Fruit fly (Drosophila melanogaster): ENCODE data around the gene holn1.

Gene holn1

dm6 chr2L:10426534-10427048 is 9.2 kb upstream of the holn1 start, which contains the start of the genes SmB and KdelR:
TSS of gene SmB (minus strand) at chr2L:10426627.
TSS of gene KdelR (plus strand) at chr2L:10426887.
- TF ChIP-seq CG12768 (GFP tag; optimal IDR thresholded peaks at IDR 0.05) (no peak), pad (GFP tag; optimal IDR thresholded peaks at IDR 0.05) (no peak), cic (GFP tag; optimal IDR thresholded peaks at IDR 0.05) (peak; percentile 26), CG7045 (GFP tag; optimal IDR thresholded peaks at IDR 0.05) (no peak), Clk (GFP tag; optimal IDR thresholded peaks at IDR 0.05) (no peak), ovo (GFP tag; optimal IDR thresholded peaks at IDR 0.05) (no peak), CG7101 (tag; optimal IDR thresholded peaks at IDR 0.05) (peak; percentile 63), toe (GFP tag; optimal IDR thresholded peaks at IDR 0.05) (no peak), CG33017 (tag; optimal IDR thresholded peaks at IDR 0.05) (no peak), bab1 (GFP tag; optimal IDR thresholded peaks at IDR 0.05) (peak; percentile 34), CG11617 (GFP tag; optimal IDR thresholded peaks at IDR 0.05) (peak; percentile 65), cnc (optimal IDR thresholded peaks at IDR 0.05) (peak in 1 of 2 experiments; percentile 2), tj (GFP tag; optimal IDR thresholded peaks at IDR 0.05) (peak; percentile 97), Mnt (GFP tag; optimal IDR thresholded peaks at IDR 0.05) (peak; percentile 89), CG14711 (tag; optimal IDR thresholded peaks at IDR 0.05) (peak; percentile 65), CG5204 (GFP tag; optimal IDR thresholded peaks at IDR 0.05) (no peak), CG1620 (GFP tag; optimal IDR thresholded peaks at IDR 0.05) (no peak), Crg-1 (GFP tag; optimal IDR thresholded peaks at IDR 0.05) (peak; percentile 54), kay (GFP tag; ENCODE audit: borderline replicate concordance) (no peak), Hr96 (GFP tag; optimal IDR thresholded peaks at IDR 0.05) (no peak)

dm6 chr2L:10428528-10428927 is 7.3 kb upstream of the holn1 start, which contains the start of gene CG5188:
TSS of gene CG5188 (plus strand) at chr2L:10428829.
- TF ChIP-seq Crg-1 (GFP tag; optimal IDR thresholded peaks at IDR 0.05) = no peak
- TF ChIP-seq CG7101 (tag; optimal IDR thresholded peaks at IDR 0.05) = peak; percentile 55
- no peak for TF ChIP-seq Hr96 (GFP tag; optimal IDR thresholded peaks at IDR 0.05)
- no peak for TF ChIP-seq CG1620 (GFP tag; optimal IDR thresholded peaks at IDR 0.05)
- TF ChIP-seq Mnt (GFP tag; optimal IDR thresholded peaks at IDR 0.05) = peak; percentile 30
- TF ChIP-seq ovo (GFP tag; optimal IDR thresholded peaks at IDR 0.05) = peak; percentile 10
- TF ChIP-seq cnc (optimal IDR thresholded peaks at IDR 0.05) = no peak
- peak; percentile 2 for TF ChIP-seq cic (GFP tag; optimal IDR thresholded peaks at IDR 0.05)
- TF ChIP-seq pad (GFP tag; optimal IDR thresholded peaks at IDR 0.05) = no peak
- TF ChIP-seq tj (GFP tag; optimal IDR thresholded peaks at IDR 0.05) = peak; percentile 1
- peak; percentile 10 for TF ChIP-seq CG7045 (GFP tag; optimal IDR thresholded peaks at IDR 0.05)
- peak; percentile 59 for TF ChIP-seq CG14711 (tag; optimal IDR thresholded peaks at IDR 0.05)
- TF ChIP-seq Clk (GFP tag; optimal IDR thresholded peaks at IDR 0.05) = no peak
- TF ChIP-seq CG5204 (GFP tag; optimal IDR thresholded peaks at IDR 0.05) = no peak
- TF ChIP-seq CG33017 (tag; optimal IDR thresholded peaks at IDR 0.05) = peak; percentile 66
- no peak for TF ChIP-seq kay (GFP tag; ENCODE audit: borderline replicate concordance)
- TF ChIP-seq CG12768 (GFP tag; optimal IDR thresholded peaks at IDR 0.05) = no peak
- TF ChIP-seq bab1 (GFP tag; optimal IDR thresholded peaks at IDR 0.05) = peak; percentile 51
- no peak for TF ChIP-seq toe (GFP tag; optimal IDR thresholded peaks at IDR 0.05)
- TF ChIP-seq CG11617 (GFP tag; optimal IDR thresholded peaks at IDR 0.05) = peak; percentile 55

- TF ChIP-seq pad (GFP tag; optimal IDR thresholded peaks at IDR 0.05) (peak; percentile 42), Hr96 (GFP tag; optimal IDR thresholded peaks at IDR 0.05) (no peak), cnc (optimal IDR thresholded peaks at IDR 0.05) (no peak), toe (GFP tag; optimal IDR thresholded peaks at IDR 0.05) (no peak), kay (GFP tag; ENCODE audit: borderline replicate concordance) (no peak), Mnt (GFP tag; optimal IDR thresholded peaks at IDR 0.05) (peak; percentile 86), CG1620 (GFP tag; optimal IDR thresholded peaks at IDR 0.05) (peak; percentile 63), tj (GFP tag; optimal IDR thresholded peaks at IDR 0.05) (peak; percentile 40), bab1 (GFP tag; optimal IDR thresholded peaks at IDR 0.05) (peak; percentile 2), CG7045 (GFP tag; optimal IDR thresholded peaks at IDR 0.05) (peak; percentile 66), CG5204 (GFP tag; optimal IDR thresholded peaks at IDR 0.05) (no peak), CG11617 (GFP tag; optimal IDR thresholded peaks at IDR 0.05) (peak; percentile 83), Crg-1 (GFP tag; optimal IDR thresholded peaks at IDR 0.05) (peak; percentile 50), cic (GFP tag; optimal IDR thresholded peaks at IDR 0.05) (no peak), CG14711 (tag; optimal IDR thresholded peaks at IDR 0.05) (peak; percentile 93), CG33017 (tag; optimal IDR thresholded peaks at IDR 0.05) (peak; percentile 53), CG7101 (tag; optimal IDR thresholded peaks at IDR 0.05) (peak; percentile 75), ovo (GFP tag; optimal IDR thresholded peaks at IDR 0.05) (peak; percentile 30), Clk (GFP tag; optimal IDR thresholded peaks at IDR 0.05) (peak; percentile 24), CG12768 (GFP tag; optimal IDR thresholded peaks at IDR 0.05) (peak; percentile 64)
These were observed 4.9 kb upstream of the holn1 start, which contains the start of the genes Bug22 and TfIIB for dm6 chr2L:10430802-10431476. TSS of gene Bug22 (minus strand) at chr2L:10430918. TSS of gene TfIIB (plus strand) at chr2L:10431338.

dm6 chr2L:10437317-10437716 is 1.5 kb downstream of the holn1 start, which contains the start of gene STUB1:
TSS of gene STUB1 (plus strand) at chr2L:10437548.
- no peak for TF ChIP-seq cnc (optimal IDR thresholded peaks at IDR 0.05)
- peak; percentile 95 for TF ChIP-seq CG14711 (tag; optimal IDR thresholded peaks at IDR 0.05)
- TF ChIP-seq cic (GFP tag; optimal IDR thresholded peaks at IDR 0.05) = no peak
- no peak for TF ChIP-seq toe (GFP tag; optimal IDR thresholded peaks at IDR 0.05)
- TF ChIP-seq CG11617 (GFP tag; optimal IDR thresholded peaks at IDR 0.05) = no peak
- no peak for TF ChIP-seq CG1620 (GFP tag; optimal IDR thresholded peaks at IDR 0.05)
- peak; percentile 71 for TF ChIP-seq bab1 (GFP tag; optimal IDR thresholded peaks at IDR 0.05)
- TF ChIP-seq Mnt (GFP tag; optimal IDR thresholded peaks at IDR 0.05) = no peak
- no peak for TF ChIP-seq Crg-1 (GFP tag; optimal IDR thresholded peaks at IDR 0.05)

- TF ChIP-seq CG33017 (tag; optimal IDR thresholded peaks at IDR 0.05) (no peak), tj (GFP tag; optimal IDR thresholded peaks at IDR 0.05) (no peak), CG12768 (GFP tag; optimal IDR thresholded peaks at IDR 0.05) (no peak), CG5204 (GFP tag; optimal IDR thresholded peaks at IDR 0.05) (no peak), CG14711 (tag; optimal IDR thresholded peaks at IDR 0.05) (no peak), ovo (GFP tag; optimal IDR thresholded peaks at IDR 0.05) (no peak), Hr96 (GFP tag; optimal IDR thresholded peaks at IDR 0.05) (no peak), CG1620 (GFP tag; optimal IDR thresholded peaks at IDR 0.05) (no peak), Clk (GFP tag; optimal IDR thresholded peaks at IDR 0.05) (no peak), pad (GFP tag; optimal IDR thresholded peaks at IDR 0.05) (no peak), cnc (optimal IDR thresholded peaks at IDR 0.05) (no peak), CG7045 (GFP tag; optimal IDR thresholded peaks at IDR 0.05) (no peak), bab1 (GFP tag; optimal IDR thresholded peaks at IDR 0.05) (no peak), Crg-1 (GFP tag; optimal IDR thresholded peaks at IDR 0.05) (no peak), toe (GFP tag; optimal IDR thresholded peaks at IDR 0.05) (no peak), cic (GFP tag; optimal IDR thresholded peaks at IDR 0.05) (no peak), kay (GFP tag; ENCODE audit: borderline replicate concordance) (no peak), CG7101 (tag; optimal IDR thresholded peaks at IDR 0.05) (no peak), CG11617 (GFP tag; optimal IDR thresholded peaks at IDR 0.05) (no peak), Mnt (GFP tag; optimal IDR thresholded peaks at IDR 0.05) (no peak)
These were observed 3.4 kb downstream of the holn1 start, which contains the start of gene Nse4 for dm6 chr2L:10439174-10439573. TSS of gene Nse4 (plus strand) at chr2L:10439440.

All from whole organism, adult.